Worm (Caenorhabditis elegans) whole organism, young adult: ENCODE data around the gene Y22D7AR.6.
A peak's percentile ranks its signal among the peaks of the same experiment; 100 is the strongest.
"Not testable (repeated sequence)": the region's sequence is repeated elsewhere in the genome, so short reads cannot be mapped to it uniquely, and the experiment has no call there.

Experiments
- C06A6.2 ChIP-seq: fragments of 200-800 bp; sonication (Bioruptor generic); conservative IDR thresholded peaks from 2 replicates; pipeline ENCODE4 v1.3.6; 2022; ENCODE audit warnings: missing genetic modification characterization, missing compliant biosample characterization
- D2030.7 ChIP-seq: fragments of 200-800 bp; sonication (Bioruptor generic); IDR thresholded peaks from 2 replicates; pipeline ENCODE4 v1.3.6; 2022; ENCODE audit warnings: missing genetic modification reagents, missing genetic modification characterization, missing compliant biosample characterization
- F10E7.11 ChIP-seq: sonication (generic microtip); optimal IDR thresholded peaks from 2 replicates; lab custom pipeline; 2017; ENCODE audit warnings: mild to moderate bottlenecking, missing genetic modification characterization, moderate library complexity, missing compliant biosample characterization
- F33H1.4 ChIP-seq: fragments of 200-800 bp; sonication (Bioruptor generic); IDR thresholded peaks from 2 replicates; pipeline ENCODE4 v1.3.6; 2022; ENCODE audit warnings: missing genetic modification reagents, missing genetic modification characterization, missing compliant biosample characterization
- F39B2.1 ChIP-seq: fragments of 200-800 bp; sonication (Bioruptor generic); IDR thresholded peaks from 2 replicates; pipeline ENCODE4 v1.3.6; 2022; ENCODE audit warnings: missing genetic modification reagents, missing genetic modification characterization, missing compliant biosample characterization
- K11D2.4 ChIP-seq: fragments of 200-800 bp; sonication (Bioruptor generic); IDR thresholded peaks from 2 replicates; pipeline ENCODE4 v1.3.6; 2022; ENCODE audit warnings: missing genetic modification reagents, missing genetic modification characterization, missing compliant biosample characterization
- T07F8.4 ChIP-seq: sonication (generic microtip); optimal IDR thresholded peaks from 2 replicates; lab custom pipeline; 2016; ENCODE audit warnings: mild to moderate bottlenecking, missing genetic modification characterization, moderate library complexity, missing compliant biosample characterization
- Y79H2A.3 ChIP-seq: fragments of 200-800 bp; sonication (Bioruptor generic); conservative IDR thresholded peaks from 2 replicates; pipeline ENCODE4 v1.3.6; 2022; ENCODE audit warnings: missing genetic modification reagents, missing genetic modification characterization, missing compliant biosample characterization
- Y95B8A.8 ChIP-seq: fragments of 200-800 bp; sonication (Bioruptor generic); IDR thresholded peaks from 2 replicates; pipeline ENCODE4 v1.3.6; 2022; ENCODE audit warnings: missing genetic modification reagents, missing genetic modification characterization, missing compliant biosample characterization
- ama-1 ChIP-seq, 3 experiments: fragments of 150-350 bp in 1 of 3; sonication (generic microtip) in 2 of 3; optimal IDR thresholded peaks; 2 replicates each; lab custom pipeline; 2014 to 2018; ENCODE audit warnings: missing biosample characterization in 2 of 3, missing genetic modification characterization in 2 of 3, missing genetic modification reagents in 2 of 3
- aptf-3 ChIP-seq: fragments of 200-800 bp; sonication (Bioruptor generic); IDR thresholded peaks from 2 replicates; pipeline ENCODE4 v1.3.6; 2022; ENCODE audit warnings: missing genetic modification characterization, missing compliant biosample characterization
- attf-3 ChIP-seq: fragments of 200-800 bp; sonication (Bioruptor generic); conservative IDR thresholded peaks from 2 replicates; pipeline ENCODE4 v1.3.6; 2022; ENCODE audit warnings: missing genetic modification reagents, missing genetic modification characterization, missing compliant biosample characterization
- attf-6 ChIP-seq: fragments of 200-800 bp; sonication (Bioruptor generic); IDR thresholded peaks from 2 replicates; pipeline ENCODE4 v1.3.6; 2022; ENCODE audit warnings: missing genetic modification reagents, missing genetic modification characterization, missing compliant biosample characterization
- ccch-3 ChIP-seq: fragments of 200-800 bp; sonication (Bioruptor generic); optimal IDR thresholded peaks from 2 replicates; lab custom pipeline; 2018; ENCODE audit warnings: mild to moderate bottlenecking, missing genetic modification characterization, missing compliant biosample characterization
- ceh-100 ChIP-seq: fragments of 200-800 bp; sonication (Bioruptor generic); IDR thresholded peaks from 2 replicates; pipeline ENCODE4 v1.3.6; 2022; ENCODE audit warnings: missing genetic modification reagents, missing genetic modification characterization, missing compliant biosample characterization
- ceh-27 ChIP-seq: fragments of 200-800 bp; sonication (Bioruptor generic); optimal IDR thresholded peaks from 2 replicates; lab custom pipeline; 2018; ENCODE audit warnings: mild to moderate bottlenecking, missing genetic modification characterization, moderate library complexity, missing compliant biosample characterization
- ceh-79 ChIP-seq: sonication (generic microtip); optimal IDR thresholded peaks from 2 replicates; lab custom pipeline; 2017; ENCODE audit warnings: mild to moderate bottlenecking, missing genetic modification characterization, missing compliant biosample characterization
- ceh-91 ChIP-seq: fragments of 200-800 bp; sonication (Bioruptor generic); IDR thresholded peaks from 2 replicates; pipeline ENCODE4 v1.3.6; 2022; ENCODE audit warnings: missing genetic modification reagents, missing genetic modification characterization, missing compliant biosample characterization
- dox-1 ChIP-seq: fragments of 200-800 bp; sonication (Bioruptor generic); IDR thresholded peaks from 2 replicates; pipeline ENCODE4 v1.3.6; 2022; ENCODE audit warnings: missing genetic modification reagents, missing genetic modification characterization, missing compliant biosample characterization
- dpl-1 ChIP-seq: fragments of 150-350 bp; optimal IDR thresholded peaks from 2 replicates; lab custom pipeline; 2014; ENCODE audit warnings: missing biosample characterization, missing genetic modification reagents, missing genetic modification characterization
- egl-44 ChIP-seq: fragments of 200-800 bp; sonication (Bioruptor generic); IDR thresholded peaks from 2 replicates; pipeline ENCODE4 v1.3.6; 2022; ENCODE audit warnings: missing genetic modification reagents, missing genetic modification characterization, missing compliant biosample characterization
- egrh-3 ChIP-seq: fragments of 200-800 bp; sonication (Bioruptor generic); IDR thresholded peaks from 2 replicates; pipeline ENCODE4 v1.3.6; 2022; ENCODE audit warnings: missing genetic modification reagents, missing genetic modification characterization, missing compliant biosample characterization
- ets-4 ChIP-seq: fragments of 200-800 bp; sonication (Bioruptor generic); optimal IDR thresholded peaks from 2 replicates; lab custom pipeline; 2018; ENCODE audit warnings: mild to moderate bottlenecking, missing genetic modification characterization, missing compliant biosample characterization
- gei-17 ChIP-seq: fragments of 200-800 bp; sonication (Bioruptor generic); optimal IDR thresholded peaks from 2 replicates; lab custom pipeline; 2018; ENCODE audit warnings: mild to moderate bottlenecking, missing genetic modification characterization, missing compliant biosample characterization
- hsf-1 ChIP-seq: fragments of 200-800 bp; sonication (Bioruptor generic); IDR thresholded peaks from 2 replicates; pipeline ENCODE4 v1.3.6; 2022; ENCODE audit warnings: missing genetic modification reagents, missing genetic modification characterization, missing compliant biosample characterization
- lin-26 ChIP-seq: fragments of 200-800 bp; sonication (Bioruptor generic); IDR thresholded peaks from 2 replicates; pipeline ENCODE4 v1.3.6; 2022; ENCODE audit warnings: missing genetic modification reagents, missing genetic modification characterization, missing compliant biosample characterization
- lsl-1 ChIP-seq: fragments of 200-800 bp; sonication (Bioruptor generic); optimal IDR thresholded peaks from 2 replicates; lab custom pipeline; 2018; ENCODE audit warnings: mild to moderate bottlenecking, missing genetic modification characterization, moderate library complexity, missing compliant biosample characterization
- madf-3 ChIP-seq: fragments of 200-800 bp; sonication (Bioruptor generic); IDR thresholded peaks from 2 replicates; pipeline ENCODE4 v1.3.6; 2022; ENCODE audit warnings: missing genetic modification reagents, missing genetic modification characterization, missing compliant biosample characterization
- madf-6 ChIP-seq: fragments of 200-800 bp; sonication (Bioruptor generic); IDR thresholded peaks from 2 replicates; pipeline ENCODE4 v1.3.6; 2022; ENCODE audit warnings: missing genetic modification reagents, missing genetic modification characterization, missing compliant biosample characterization
- mcd-1 ChIP-seq: fragments of 200-800 bp; sonication (Bioruptor generic); IDR thresholded peaks from 2 replicates; pipeline ENCODE4 v1.3.6; 2022; ENCODE audit warnings: missing genetic modification reagents, missing genetic modification characterization, missing compliant biosample characterization
- mxl-1 ChIP-seq: sonication (generic microtip); optimal IDR thresholded peaks from 2 replicates; lab custom pipeline; 2016; ENCODE audit warnings: missing genetic modification characterization, missing compliant biosample characterization
- pbrm-1 ChIP-seq: fragments of 200-800 bp; sonication (Bioruptor generic); IDR thresholded peaks from 2 replicates; pipeline ENCODE4 v1.3.6; 2022; ENCODE audit warnings: missing genetic modification reagents, missing genetic modification characterization, missing compliant biosample characterization
- rec-8 ChIP-seq, 2 experiments: sonication (generic microtip); optimal IDR thresholded peaks; 2 replicates each; lab custom pipeline; 2016; ENCODE audit warnings: mild to moderate bottlenecking in 2 of 2, missing genetic modification characterization in 2 of 2, missing genetic modification reagents in 2 of 2, missing genotype in 2 of 2, missing biosample characterization in 1 of 2, missing compliant biosample characterization in 1 of 2, moderate library complexity in 1 of 2
- repo-1 ChIP-seq: sonication (generic microtip); optimal IDR thresholded peaks from 2 replicates; lab custom pipeline; 2017; ENCODE audit warnings: mild to moderate bottlenecking, missing genetic modification characterization, missing compliant biosample characterization
- rpc-1 ChIP-seq, 2 experiments: fragments of 150-350 bp in 1 of 2; sonication (generic microtip) in 1 of 2; optimal IDR thresholded peaks; 2 replicates each; lab custom pipeline; 2014 to 2018; ENCODE audit warnings: missing biosample characterization in 1 of 2, missing genetic modification characterization in 1 of 2, missing genetic modification reagents in 1 of 2, missing genotype in 1 of 2
- snpc-1.1 ChIP-seq: sonication (generic microtip); optimal IDR thresholded peaks from 2 replicates; lab custom pipeline; 2017; ENCODE audit warnings: missing genetic modification characterization, mild to moderate bottlenecking, missing compliant biosample characterization, antibody characterized with exemption, moderate library complexity, missing genotype, missing genetic modification reagents; ENCODE audit not compliant: insufficient read depth
- snpc-3.4 ChIP-seq: sonication (generic microtip); optimal IDR thresholded peaks from 2 replicates; lab custom pipeline; 2017; ENCODE audit warnings: missing genetic modification characterization, mild to moderate bottlenecking, missing compliant biosample characterization, antibody characterized with exemption, moderate library complexity, missing genotype, missing genetic modification reagents
- tlf-1 ChIP-seq: fragments of 200-800 bp; sonication (Bioruptor generic); optimal IDR thresholded peaks from 2 replicates; lab custom pipeline; 2018; ENCODE audit warnings: mild to moderate bottlenecking, missing genetic modification characterization, missing compliant biosample characterization
- ztf-25 ChIP-seq: fragments of 200-800 bp; sonication (Bioruptor generic); IDR thresholded peaks from 2 replicates; pipeline ENCODE4 v1.3.6; 2022; ENCODE audit warnings: missing genetic modification reagents, missing genetic modification characterization, missing compliant biosample characterization

Gene Y22D7AR.6

ce11 chrIII:1676588-1676987, at the start of gene Y22D7AR.6:
Y22D7AR.6 (minus strand) TSS chrIII:1676721.
- TF ChIP-seq dpl-1 (no peak), ccch-3 (GFP tag; lab: Kevin White, UChicago) (no peak), repo-1 (tag; lab: Kevin White, UChicago) (no peak), D2030.7 (GFP tag; lab: Robert Waterston, UW) (no peak), T07F8.4 (tag; lab: Kevin White, UChicago) (no peak), snpc-3.4 (tag; lab: Kevin White, UChicago) (no peak), lsl-1 (no peak), ets-4 (no peak), snpc-1.1 (tag; lab: Kevin White, UChicago) (no peak), F39B2.1 (GFP tag; lab: Robert Waterston, UW) (no peak), ceh-79 (no peak), C06A6.2 (GFP tag; lab: Robert Waterston, UW) (no peak), mxl-1 (tag; lab: Kevin White, UChicago) (no peak)

- TF ChIP-seq ztf-25: no peak
- no peak for TF ChIP-seq repo-1 (tag; lab: Kevin White, UChicago)
- no peak for TF ChIP-seq ccch-3 (GFP tag; lab: Kevin White, UChicago)
- TF ChIP-seq ceh-27 (GFP tag; lab: Kevin White, UChicago): no peak
- TF ChIP-seq attf-6 (GFP tag; lab: Robert Waterston, UW): no peak
- TF ChIP-seq F10E7.11: no peak
- TF ChIP-seq rpc-1 (optimal IDR thresholded peaks at IDR 0.05; lab: Kevin White, UChicago): no peak
- TF ChIP-seq rpc-1 (tag; optimal IDR thresholded peaks at IDR 0.05; lab: Kevin White, UChicago): no peak
- TF ChIP-seq rec-8 (tag; optimal IDR thresholded peaks at IDR 0.05; lab: Kevin White, UChicago): no peak
- TF ChIP-seq K11D2.4: no peak
Measured at ce11 chrIII:1718800-1719199, 42.3 kb upstream of the Y22D7AR.6 start.

ce11 chrIII:1717772-1718171, 41.3 kb upstream of the Y22D7AR.6 start:
- TF ChIP-seq attf-3 (GFP tag; lab: Robert Waterston, UW): no peak
- TF ChIP-seq tlf-1 (GFP tag; lab: Kevin White, UChicago): no peak
- TF ChIP-seq ama-1 (optimal IDR thresholded peaks at IDR 0.05; lab: Kevin White, UChicago): no peak
- TF ChIP-seq ama-1 (GFP tag; optimal IDR thresholded peaks at IDR 0.05; lab: Kevin White, UChicago): no peak
- TF ChIP-seq Y79H2A.3 (GFP tag; lab: Robert Waterston, UW): no peak
- no peak for TF ChIP-seq gei-17
- no peak for TF ChIP-seq Y95B8A.8 (GFP tag; lab: Robert Waterston, UW)

ce11 chrIII:1713991-1714611, 37.6 kb upstream of the Y22D7AR.6 start:
- TF ChIP-seq dox-1 (GFP tag; lab: Robert Waterston, UW) (0 out of 2 replicates have a peak, but pooled peaks have one; percentile 29), egrh-3 (GFP tag; lab: Robert Waterston, UW) (0 out of 2 replicates have a peak, but pooled peaks have one; percentile 15), egl-44 (GFP tag; lab: Robert Waterston, UW) (no peak)

- TF ChIP-seq dox-1 (GFP tag; lab: Robert Waterston, UW): 0 out of 2 replicates have a peak, but pooled peaks have one; percentile 49
- TF ChIP-seq aptf-3 (GFP tag; lab: Robert Waterston, UW): peak; percentile 72; the same call in 1 of the 2 replicates
- TF ChIP-seq D2030.7 (GFP tag; lab: Robert Waterston, UW): peak; percentile 70
- not testable (repeated sequence) for TF ChIP-seq rpc-1 (optimal IDR thresholded peaks at IDR 0.05; lab: Kevin White, UChicago)
- TF ChIP-seq rpc-1 (tag; optimal IDR thresholded peaks at IDR 0.05; lab: Kevin White, UChicago): peak; percentile 6
- 0 out of 2 replicates have a peak, but pooled peaks have one; percentile 72 for TF ChIP-seq madf-3
- TF ChIP-seq madf-6 (GFP tag; lab: Robert Waterston, UW): peak; percentile 56
- TF ChIP-seq ceh-100 (GFP tag; lab: Robert Waterston, UW): peak; percentile 14; the same call in 1 of the 2 replicates
- 0 out of 2 replicates have a peak, but pooled peaks have one; percentile 13 for TF ChIP-seq F33H1.4 (GFP tag; lab: Robert Waterston, UW)
- 0 out of 2 replicates have a peak, but pooled peaks have one; percentile 62 for TF ChIP-seq Y95B8A.8 (GFP tag; lab: Robert Waterston, UW)
- 0 out of 2 replicates have a peak, but pooled peaks have one; percentile 22 for TF ChIP-seq ceh-91
- TF ChIP-seq lin-26 (GFP tag; lab: Robert Waterston, UW): peak; percentile 93
- peak; percentile 85 for TF ChIP-seq egl-44 (GFP tag; lab: Robert Waterston, UW)
- peak; percentile 43; the same call in 1 of the 2 replicates for TF ChIP-seq hsf-1 (GFP tag; lab: Robert Waterston, UW)
- TF ChIP-seq mcd-1 (GFP tag; lab: Robert Waterston, UW): peak; percentile 59
- TF ChIP-seq pbrm-1 (GFP tag; lab: Robert Waterston, UW): 0 out of 2 replicates have a peak, but pooled peaks have one; percentile 37
Measured at ce11 chrIII:1707218-1707617, 30.7 kb upstream of the Y22D7AR.6 start.
